Fruit fly (Drosophila melanogaster) whole organism, embryonic: ENCODE results near the gene CG32686.

Experiments used
- Blimp-1 ChIP-seq: fragments of 200-800 bp; sonication (Bioruptor generic); optimal IDR thresholded peaks from 3 replicates; lab custom pipeline; 2018; ENCODE audit warnings: missing biosample characterization, missing genetic modification characterization, mild to moderate bottlenecking, moderate library complexity, missing genetic modification reagents
- CG10462 ChIP-seq: fragments of 200-800 bp; sonication (Bioruptor generic); optimal IDR thresholded peaks from 2 replicates; lab custom pipeline; 2016; ENCODE audit warnings: missing biosample characterization, missing genetic modification characterization
- CG17186 ChIP-seq: fragments of 200-800 bp; sonication (Bioruptor generic); optimal IDR thresholded peaks from 3 replicates; lab custom pipeline; 2017; ENCODE audit warnings: missing biosample characterization, missing genetic modification reagents, missing genetic modification characterization
- CG1832 ChIP-seq: fragments of 200-800 bp; sonication (Bioruptor generic); optimal IDR thresholded peaks from 2 replicates; lab custom pipeline; 2017; ENCODE audit warnings: missing biosample characterization, mild to moderate bottlenecking, missing genetic modification characterization, inconsistent platforms
- CG33557 ChIP-seq: fragments of 200-800 bp; sonication (Bioruptor generic); optimal IDR thresholded peaks from 2 replicates; lab custom pipeline; 2019; ENCODE audit warnings: missing biosample characterization, mild to moderate bottlenecking, missing genetic modification characterization, moderate library complexity
- CG4360 ChIP-seq: fragments of 200-800 bp; sonication (Bioruptor generic); IDR thresholded peaks from 2 replicates; pipeline ENCODE4 v1.3.6; 2022; ENCODE audit warnings: missing biosample characterization, missing genetic modification characterization
- Dip2 ChIP-seq: fragments of 200-800 bp; sonication (Bioruptor generic); IDR thresholded peaks from 2 replicates; pipeline ENCODE4 v1.3.6; 2022; ENCODE audit warnings: missing biosample characterization, missing genetic modification characterization
- Hr39 ChIP-seq: fragments of >200 bp; optimal IDR thresholded peaks from 2 replicates; lab custom pipeline; 2017
- hb ChIP-seq: fragments of 200-800 bp; sonication (Bioruptor generic); IDR thresholded peaks from 3 replicates; pipeline ENCODE4 v1.3.6; 2022; ENCODE audit warnings: missing biosample characterization, missing genetic modification characterization; ENCODE audit not compliant: partially characterized antibody
- lab ChIP-seq: fragments of 200-800 bp; sonication (Bioruptor generic); optimal IDR thresholded peaks from 3 replicates; lab custom pipeline; 2017; ENCODE audit warnings: missing biosample characterization, missing genetic modification characterization, mild to moderate bottlenecking, moderate library complexity, missing genetic modification reagents
- nerfin-2 ChIP-seq: fragments of 200-800 bp; sonication (Bioruptor generic); IDR thresholded peaks from 2 replicates; pipeline ENCODE4 v1.3.6; 2022; ENCODE audit warnings: missing biosample characterization, missing genetic modification characterization; ENCODE audit not compliant: partially characterized antibody
- run ChIP-seq: fragments of 200-800 bp; sonication (Bioruptor generic); optimal IDR thresholded peaks from 3 replicates; lab custom pipeline; 2018; ENCODE audit warnings: missing biosample characterization, mild to moderate bottlenecking, missing genetic modification characterization
- unc-4 ChIP-seq: fragments of 200-800 bp; sonication (Bioruptor generic); IDR thresholded peaks from 2 replicates; pipeline ENCODE4 v1.3.6; 2022; ENCODE audit warnings: missing biosample characterization, missing genetic modification characterization; ENCODE audit not compliant: partially characterized antibody

- TF ChIP-seq run (tag; lab: Kevin White, UChicago) (no peak), lab (GFP tag; lab: Kevin White, UChicago) (no peak), Blimp-1 (GFP tag; lab: Kevin White, UChicago) (no peak), CG1832 (no peak), hb (GFP tag; lab: Robert Waterston, UW) (no peak; the same call in 2 of the 3 replicates), nerfin-2 (GFP tag; lab: Robert Waterston, UW) (0 out of 2 replicates have a peak, but pooled peaks have one; percentile 31), CG33557 (GFP tag; lab: Kevin White, UChicago) (no peak), CG4360 (GFP tag; lab: Robert Waterston, UW) (no peak), CG17186 (peak; percentile 32), unc-4 (GFP tag; lab: Robert Waterston, UW) (peak; percentile 52), Hr39 (lab: Kevin White, UChicago) (no peak), CG10462 (GFP tag; lab: Kevin White, UChicago) (no peak), Dip2 (no peak)
Measured at dm6 chrX:10385757-10386156, 10.6 kb upstream of the CG32686 start, which contains the start of the genes Psf3 and flw.
